Fruit fly (Drosophila melanogaster) whole organism, pupa: Measurements from ENCODE around the gene OtopLa.

ENCODE experiments used
- CG12605 ChIP-seq: fragments of 200-800 bp; sonication (Bioruptor generic); IDR thresholded peaks from 2 replicates; pipeline ENCODE4 v1.3.6; 2022; ENCODE audit warnings: missing biosample characterization, missing genetic modification characterization
- CG13204 ChIP-seq: fragments of 200-800 bp; sonication (Bioruptor generic); optimal IDR thresholded peaks from 2 replicates; lab custom pipeline; 2018; ENCODE audit warnings: missing biosample characterization, mild to moderate bottlenecking, missing genetic modification characterization, moderate library complexity
- CG15710 ChIP-seq: fragments of 200-800 bp; sonication (Bioruptor generic); optimal IDR thresholded peaks from 2 replicates; lab custom pipeline; 2018; ENCODE audit warnings: missing biosample characterization, mild to moderate bottlenecking, missing genetic modification characterization, moderate library complexity
- CG17806 ChIP-seq: fragments of 200-800 bp; sonication (Bioruptor generic); optimal IDR thresholded peaks from 2 replicates; lab custom pipeline; 2018; ENCODE audit warnings: missing biosample characterization, mild to moderate bottlenecking, missing genetic modification characterization, moderate library complexity
- CG32121 ChIP-seq: fragments of 200-800 bp; sonication (Bioruptor generic); IDR thresholded peaks from 2 replicates; pipeline ENCODE4 v1.3.6; 2022; ENCODE audit warnings: missing biosample characterization, missing genetic modification characterization
- CG34367 ChIP-seq: fragments of 200-800 bp; sonication (Bioruptor generic); optimal IDR thresholded peaks from 2 replicates; lab custom pipeline; 2018; ENCODE audit warnings: missing biosample characterization, mild to moderate bottlenecking, missing genetic modification characterization
- CG8301 ChIP-seq: fragments of 200-800 bp; sonication (Bioruptor generic); optimal IDR thresholded peaks from 2 replicates; lab custom pipeline; 2018; ENCODE audit warnings: missing biosample characterization, mild to moderate bottlenecking, missing genetic modification characterization
- D1 ChIP-seq: fragments of 200-800 bp; sonication (Bioruptor generic); optimal IDR thresholded peaks from 2 replicates; lab custom pipeline; 2018; ENCODE audit warnings: missing biosample characterization, mild to moderate bottlenecking, missing genetic modification characterization, moderate library complexity
- Pif1A ChIP-seq: fragments of 200-800 bp; sonication (Bioruptor generic); optimal IDR thresholded peaks from 3 replicates; lab custom pipeline; 2016; ENCODE audit warnings: missing biosample characterization, missing genetic modification characterization
- gl ChIP-seq: fragments of 200-800 bp; sonication (Bioruptor generic); optimal IDR thresholded peaks from 2 replicates; lab custom pipeline; 2018; ENCODE audit warnings: missing biosample characterization, mild to moderate bottlenecking, missing genetic modification characterization

DNA sequence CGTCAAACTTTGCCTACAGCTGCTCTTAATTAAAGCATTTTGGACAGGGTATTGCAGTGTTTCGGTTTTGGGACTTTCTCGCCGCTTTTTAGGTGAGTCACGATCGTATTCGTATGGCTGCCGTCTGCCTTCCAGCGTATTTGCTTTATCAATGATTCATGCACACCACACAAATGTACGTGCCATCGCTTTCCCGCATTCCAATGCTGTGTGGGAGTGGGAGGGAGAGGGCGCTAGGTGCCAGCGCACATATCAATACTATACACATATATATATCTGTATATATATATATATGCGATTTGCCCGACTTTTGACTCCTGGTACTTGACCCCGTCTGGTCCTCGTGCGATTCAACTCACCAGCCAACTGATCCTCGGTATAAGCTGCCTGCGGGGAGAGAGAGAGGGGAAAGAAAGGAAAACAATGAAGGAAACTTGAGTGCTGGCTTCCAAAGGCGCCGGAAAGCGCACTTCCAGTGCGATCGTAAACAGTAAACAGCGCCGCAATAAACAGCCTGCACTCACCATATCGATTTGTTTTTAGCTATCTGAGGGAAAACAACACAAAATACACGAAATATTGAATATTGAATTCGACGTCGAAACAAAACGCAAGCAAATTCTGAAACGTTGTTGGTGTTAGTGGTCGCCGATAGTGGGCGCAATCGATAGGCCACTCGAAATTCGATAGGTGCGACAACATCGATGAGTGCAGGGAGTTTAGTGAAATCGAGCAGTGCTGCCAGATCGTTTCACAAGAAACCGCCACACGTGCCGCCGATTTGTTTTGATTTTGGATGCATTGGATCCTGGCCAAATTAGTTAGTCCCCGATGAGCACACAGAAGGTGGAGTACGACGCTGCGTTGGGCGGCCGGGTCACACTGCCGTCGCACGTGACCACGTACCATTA lies 26.1 kb downstream of the OtopLa start, which contains the start of the genes Mlc-c and Pop1:
- TF ChIP-seq CG34367 (tag; lab: Kevin White, UChicago), result no peak
- no peak for TF ChIP-seq D1 (tag; lab: Kevin White, UChicago)
- TF ChIP-seq CG12605 (GFP tag; lab: Robert Waterston, UW), result no peak
- TF ChIP-seq gl (tag; lab: Kevin White, UChicago), result no peak
- no peak for TF ChIP-seq CG13204 (GFP tag; lab: Kevin White, UChicago)
- no peak for TF ChIP-seq CG32121 (GFP tag; lab: Robert Waterston, UW)
- TF ChIP-seq CG17806 (tag; lab: Kevin White, UChicago), result no peak
- no peak for TF ChIP-seq CG8301 (tag; lab: Kevin White, UChicago)
- TF ChIP-seq Pif1A (GFP tag; lab: Kevin White, UChicago), result no peak
- TF ChIP-seq CG15710 (tag; lab: Kevin White, UChicago), result no peak
